Worm (Caenorhabditis elegans) whole organism, late embryonic: Measurements from ENCODE around the gene Y45F3A.1.

ENCODE experiments used
- ama-1 ChIP-seq: fragments of 150-350 bp; optimal IDR thresholded peaks from 2 replicates; lab custom pipeline; 2014
- ceh-18 ChIP-seq: sonication (generic microtip); optimal IDR thresholded peaks from 2 replicates; lab custom pipeline; 2016; ENCODE audit warnings: missing genetic modification characterization, missing compliant biosample characterization
- ceh-45 ChIP-seq: fragments of 200-800 bp; sonication (Bioruptor generic); IDR thresholded peaks from 2 replicates; pipeline ENCODE4 v1.3.6; 2022; ENCODE audit warnings: missing genetic modification reagents, missing genetic modification characterization, missing compliant biosample characterization
- ceh-6 ChIP-seq: fragments of 200-800 bp; sonication (Bioruptor generic); optimal IDR thresholded peaks from 2 replicates; lab custom pipeline; 2018; ENCODE audit warnings: mild to moderate bottlenecking, missing genetic modification characterization, missing compliant biosample characterization
- dmd-4 ChIP-seq: sonication (generic microtip); optimal IDR thresholded peaks from 2 replicates; lab custom pipeline; 2016; ENCODE audit warnings: borderline replicate concordance, missing genetic modification characterization, missing compliant biosample characterization
- hlh-8 ChIP-seq: sonication (generic microtip); optimal IDR thresholded peaks from 2 replicates; lab custom pipeline; 2016; ENCODE audit warnings: missing genotype, missing genetic modification characterization, missing compliant biosample characterization
- lin-11 ChIP-seq: fragments of 200-800 bp; sonication (Bioruptor generic); optimal IDR thresholded peaks from 2 replicates; lab custom pipeline; 2018; ENCODE audit warnings: mild to moderate bottlenecking, missing genetic modification characterization, missing compliant biosample characterization
- pha-4 ChIP-seq: fragments of 150-350 bp; optimal IDR thresholded peaks from 2 replicates; lab custom pipeline; 2018; ENCODE audit warnings: missing biosample characterization, missing genetic modification reagents, missing genetic modification characterization
- unc-55 ChIP-seq: sonication (generic microtip); optimal IDR thresholded peaks from 2 replicates; lab custom pipeline; 2017; ENCODE audit warnings: missing biosample characterization, missing genetic modification reagents, missing genetic modification characterization
- unc-86 ChIP-seq: sonication (generic microtip); optimal IDR thresholded peaks from 2 replicates; lab custom pipeline; 2016; ENCODE audit warnings: missing genetic modification characterization, missing compliant biosample characterization

ce11 chrIII:10592729-10593128, 31.0 kb upstream of the Y45F3A.1 start, which contains the start of gene Y45F3A.8:
- TF ChIP-seq ceh-45 (GFP tag; lab: Robert Waterston, UW), result no peak
- no peak for TF ChIP-seq unc-86 (tag; lab: Kevin White, UChicago)
- TF ChIP-seq ama-1 (lab: Kevin White, UChicago), result no peak
- no peak for TF ChIP-seq dmd-4 (tag; lab: Kevin White, UChicago)
- TF ChIP-seq ceh-18, result no peak
- no peak for TF ChIP-seq lin-11 (tag; lab: Kevin White, UChicago)
- TF ChIP-seq ceh-6 (GFP tag; lab: Kevin White, UChicago), result no peak
- no peak for TF ChIP-seq pha-4 (tag; lab: Kevin White, UChicago)
- no peak for TF ChIP-seq hlh-8 (tag; lab: Kevin White, UChicago)
- TF ChIP-seq unc-55 (GFP tag; lab: Kevin White, UChicago), result no peak
